Fruit fly (Drosophila melanogaster) whole organism: ENCODE measurements around the gene Drsl5.

Experiments
- EcR ChIP-seq, 2 experiments: fragments of >200 bp; optimal IDR thresholded peaks; 2 replicates each; lab custom pipeline; 2017; ENCODE audit warnings: missing biosample characterization in 2 of 2, missing genetic modification characterization in 2 of 2, missing genetic modification reagents in 2 of 2
- pan ChIP-seq: fragments of >200 bp; optimal IDR thresholded peaks from 2 replicates; lab custom pipeline; 2017
- psq ChIP-seq: fragments of >200 bp; optimal IDR thresholded peaks from 2 replicates; lab custom pipeline; 2017

DNA sequence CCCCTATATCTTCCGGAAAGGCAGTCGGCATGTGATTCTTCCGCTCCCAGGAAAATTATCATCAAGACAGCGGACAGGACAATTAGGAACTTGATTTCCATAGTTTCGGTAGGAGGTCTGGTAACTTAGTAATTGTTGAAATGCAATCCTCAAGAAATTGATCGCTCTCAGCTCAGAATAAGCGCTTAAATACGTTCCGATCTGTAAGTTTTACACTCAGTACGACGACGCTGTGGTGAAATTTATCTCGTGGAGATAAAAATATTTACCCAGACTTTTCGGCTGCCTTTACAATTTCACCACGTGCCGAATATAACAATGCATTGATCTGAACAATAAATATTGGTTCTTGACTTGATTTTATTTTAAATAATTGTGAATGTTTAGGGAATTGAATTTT, 19.1 kb downstream of the Drsl5 start, which contains the start of gene Drsl1:
- TF ChIP-seq pan = no peak
- TF ChIP-seq EcR (GFP tag; optimal IDR thresholded peaks at IDR 0.05; lab: Kevin White, UChicago) = no peak
- TF ChIP-seq psq (lab: Kevin White, UChicago) = no peak
